Worm (Caenorhabditis elegans) whole organism, L2 larva: ENCODE measurements around the gene F55G11.10.

Experiments used
- C34F6.9 ChIP-seq: fragments of 150-350 bp; optimal IDR thresholded peaks from 2 replicates; lab custom pipeline; 2014; ENCODE audit warnings: missing biosample characterization, missing genetic modification characterization
- F13H6.1 ChIP-seq: sonication (generic microtip); optimal IDR thresholded peaks from 2 replicates; lab custom pipeline; 2016; ENCODE audit warnings: missing genetic modification characterization, missing compliant biosample characterization
- R02D3.7 ChIP-seq: fragments of 150-350 bp; optimal IDR thresholded peaks from 2 replicates; lab custom pipeline; 2014; ENCODE audit warnings: missing biosample characterization, missing genetic modification characterization
- Y55F3AM.14 ChIP-seq: fragments of 200-800 bp; sonication (Bioruptor generic); optimal IDR thresholded peaks from 2 replicates; lab custom pipeline; 2018; ENCODE audit warnings: mild to moderate bottlenecking, missing genetic modification characterization, missing compliant biosample characterization
- ama-1 ChIP-seq: fragments of 150-350 bp; optimal IDR thresholded peaks from 2 replicates; lab custom pipeline; 2018; ENCODE audit warnings: inconsistent platforms
- blmp-1 ChIP-seq: sonication (generic microtip); optimal IDR thresholded peaks from 2 replicates; lab custom pipeline; 2017; ENCODE audit warnings: missing genetic modification characterization, mild to moderate bottlenecking, missing compliant biosample characterization, antibody characterized with exemption, moderate library complexity; ENCODE audit not compliant: insufficient read depth
- ceh-82 ChIP-seq: fragments of 150-350 bp; optimal IDR thresholded peaks from 2 replicates; lab custom pipeline; 2014; ENCODE audit warnings: missing biosample characterization, missing genetic modification characterization
- crh-2 ChIP-seq: sonication (generic microtip); optimal IDR thresholded peaks from 2 replicates; lab custom pipeline; 2017; ENCODE audit warnings: missing biosample characterization, missing genetic modification characterization
- egl-27 ChIP-seq: sonication (generic microtip); optimal IDR thresholded peaks from 3 replicates; lab custom pipeline; 2017; ENCODE audit warnings: missing biosample characterization, missing genetic modification reagents, missing genetic modification characterization
- fos-1 ChIP-seq: fragments of 150-350 bp; optimal IDR thresholded peaks from 2 replicates; lab custom pipeline; 2014; ENCODE audit warnings: missing biosample characterization, missing genetic modification characterization
- gmeb-1 ChIP-seq: fragments of 150-350 bp; optimal IDR thresholded peaks from 2 replicates; lab custom pipeline; 2014; ENCODE audit warnings: missing biosample characterization, missing genetic modification characterization
- lin-13 ChIP-seq: fragments of 150-350 bp; optimal IDR thresholded peaks from 2 replicates; lab custom pipeline; 2014; ENCODE audit warnings: missing biosample characterization, missing genetic modification reagents, missing genetic modification characterization
- lsy-2 ChIP-seq, 2 experiments: fragments of 150-350 bp in 1 of 2; sonication (generic microtip) in 1 of 2; optimal IDR thresholded peaks; 2 replicates each; lab custom pipeline; 2014 to 2017; ENCODE audit warnings: missing biosample characterization in 2 of 2, missing genetic modification characterization in 2 of 2
- mdl-1 ChIP-seq, 2 experiments: fragments of 150-350 bp in 1 of 2; sonication (generic microtip) in 1 of 2; optimal IDR thresholded peaks; 2 replicates each; lab custom pipeline; 2017; ENCODE audit warnings: missing biosample characterization in 2 of 2, missing genetic modification characterization in 2 of 2
- nhr-10 ChIP-seq: sonication (generic microtip); optimal IDR thresholded peaks from 2 replicates; lab custom pipeline; 2017; ENCODE audit warnings: missing biosample characterization, missing genetic modification characterization
- nhr-11 ChIP-seq: fragments of 150-350 bp; optimal IDR thresholded peaks from 2 replicates; lab custom pipeline; 2014; ENCODE audit warnings: missing biosample characterization, missing genetic modification characterization
- nhr-129 ChIP-seq: fragments of 150-350 bp; optimal IDR thresholded peaks from 2 replicates; lab custom pipeline; 2014; ENCODE audit warnings: missing biosample characterization, missing genetic modification characterization
- nhr-21 ChIP-seq: fragments of 150-350 bp; optimal IDR thresholded peaks from 2 replicates; lab custom pipeline; 2014; ENCODE audit warnings: missing biosample characterization, missing genetic modification characterization
- nhr-237 ChIP-seq: fragments of 150-350 bp; optimal IDR thresholded peaks from 2 replicates; lab custom pipeline; 2014; ENCODE audit warnings: missing biosample characterization, missing genetic modification characterization
- nhr-25 ChIP-seq: fragments of 150-350 bp; sonication (generic microtip); optimal IDR thresholded peaks from 3 replicates; lab custom pipeline; 2014; ENCODE audit warnings: missing biosample characterization, missing genetic modification characterization
- nhr-6 ChIP-seq: fragments of 150-350 bp; optimal IDR thresholded peaks from 2 replicates; lab custom pipeline; 2014; ENCODE audit warnings: missing biosample characterization, missing genetic modification characterization
- nhr-77 ChIP-seq: fragments of 150-350 bp; optimal IDR thresholded peaks from 2 replicates; lab custom pipeline; 2014; ENCODE audit warnings: missing biosample characterization, missing genetic modification characterization
- sem-4 ChIP-seq: fragments of 150-350 bp; optimal IDR thresholded peaks from 2 replicates; lab custom pipeline; 2014; ENCODE audit warnings: missing biosample characterization, missing genetic modification reagents, missing genetic modification characterization
- skn-1 ChIP-seq: sonication (generic microtip); optimal IDR thresholded peaks from 2 replicates; lab custom pipeline; 2017; ENCODE audit warnings: missing biosample characterization, missing genetic modification characterization
- sma-9 ChIP-seq, 2 experiments: fragments of 150-350 bp in 1 of 2; sonication (generic microtip) in 1 of 2; optimal IDR thresholded peaks; 2 replicates each; lab custom pipeline; 2014 to 2016; ENCODE audit warnings: missing genetic modification characterization in 2 of 2, mild to moderate bottlenecking in 1 of 2, missing biosample characterization in 1 of 2, missing compliant biosample characterization in 1 of 2, missing genetic modification reagents in 1 of 2, moderate library complexity in 1 of 2
- unc-62 ChIP-seq: fragments of 150-350 bp; optimal IDR thresholded peaks from 2 replicates; lab custom pipeline; 2014; ENCODE audit warnings: missing biosample characterization, missing genetic modification reagents, missing genetic modification characterization
- zag-1 ChIP-seq: fragments of 150-350 bp; optimal IDR thresholded peaks from 2 replicates; lab custom pipeline; 2014; ENCODE audit warnings: missing biosample characterization, missing genetic modification characterization

F55G11.10 gene

DNA sequence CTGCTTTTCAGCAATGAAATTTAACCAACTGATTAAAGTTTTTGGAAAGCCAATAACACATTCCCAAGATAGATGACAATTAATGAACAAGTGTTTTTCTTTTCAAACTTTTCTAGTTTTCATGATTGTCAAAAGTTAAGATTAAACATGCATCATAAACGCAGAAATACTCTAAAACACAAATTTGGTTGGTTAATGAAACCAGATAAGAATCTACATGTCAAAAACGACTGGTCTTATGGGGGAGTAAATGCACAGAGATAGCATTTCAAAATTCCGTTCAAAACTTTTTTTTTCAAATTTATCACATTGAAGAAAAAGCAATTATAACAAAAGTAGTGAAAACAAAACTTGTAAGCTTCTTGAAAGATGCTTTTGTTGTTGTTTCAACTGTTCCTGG is 44.9 kb upstream of the F55G11.10 start:
- TF ChIP-seq crh-2 (tag; lab: Kevin White, UChicago) (no peak), fos-1 (tag; lab: Kevin White, UChicago) (peak; percentile 55)

ce11 chrIV:12906529-12906928 is 42.0 kb upstream of the F55G11.10 start, which contains the start of gene K08D8.3:
Gene K08D8.3 (minus strand): TSS chrIV:12906659.
- TF ChIP-seq sma-9 (GFP tag; optimal IDR thresholded peaks at IDR 0.05; lab: Kevin White, UChicago) (peak; percentile 32), sma-9 (tag; optimal IDR thresholded peaks at IDR 0.05; lab: Kevin White, UChicago) (no peak), skn-1 (tag; lab: Kevin White, UChicago) (peak; percentile 89), nhr-6 (no peak), fos-1 (tag; lab: Kevin White, UChicago) (peak; percentile 89)

DNA sequence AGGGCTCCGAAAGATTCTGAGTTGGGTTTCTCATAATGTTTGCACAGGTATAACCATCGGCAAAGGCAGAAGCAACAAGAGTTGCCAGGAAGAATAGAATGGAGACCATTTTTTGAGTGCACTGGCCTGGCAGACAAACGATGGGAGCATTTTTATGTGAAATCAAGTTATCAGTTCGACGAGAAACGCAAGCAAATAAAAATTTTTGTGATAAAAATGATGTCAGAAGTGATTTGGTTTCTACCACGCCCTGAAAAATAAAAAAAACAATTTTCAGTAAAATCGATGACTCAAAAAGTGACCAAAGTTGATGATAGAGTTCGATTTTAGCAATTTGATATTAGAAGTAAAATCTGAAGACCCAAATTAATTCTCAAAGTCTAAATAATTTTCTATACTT is 38.7 kb upstream of the F55G11.10 start, which contains the start of gene K08D8.4:
TSS of gene K08D8.4 (minus strand) at position 128 of the 400 bp plus-strand sequence.
- TF ChIP-seq egl-27 (tag; lab: Kevin White, UChicago) = no peak
- peak; percentile 86 for TF ChIP-seq fos-1 (tag; lab: Kevin White, UChicago)
- TF ChIP-seq, all 48 proteins: peak for 1

ce11 chrIV:12911990-12912389 is 36.6 kb upstream of the F55G11.10 start, which contains the start of gene K08D8.5:
Gene K08D8.5 (minus strand): TSS chrIV:12912129.
- peak; percentile 79 for TF ChIP-seq fos-1 (tag; lab: Kevin White, UChicago)
- no peak for TF ChIP-seq blmp-1 (tag; lab: Kevin White, UChicago)
- TF ChIP-seq sma-9 (GFP tag; optimal IDR thresholded peaks at IDR 0.05; lab: Kevin White, UChicago) = peak; percentile 51
- no peak for TF ChIP-seq sma-9 (tag; optimal IDR thresholded peaks at IDR 0.05; lab: Kevin White, UChicago)

DNA sequence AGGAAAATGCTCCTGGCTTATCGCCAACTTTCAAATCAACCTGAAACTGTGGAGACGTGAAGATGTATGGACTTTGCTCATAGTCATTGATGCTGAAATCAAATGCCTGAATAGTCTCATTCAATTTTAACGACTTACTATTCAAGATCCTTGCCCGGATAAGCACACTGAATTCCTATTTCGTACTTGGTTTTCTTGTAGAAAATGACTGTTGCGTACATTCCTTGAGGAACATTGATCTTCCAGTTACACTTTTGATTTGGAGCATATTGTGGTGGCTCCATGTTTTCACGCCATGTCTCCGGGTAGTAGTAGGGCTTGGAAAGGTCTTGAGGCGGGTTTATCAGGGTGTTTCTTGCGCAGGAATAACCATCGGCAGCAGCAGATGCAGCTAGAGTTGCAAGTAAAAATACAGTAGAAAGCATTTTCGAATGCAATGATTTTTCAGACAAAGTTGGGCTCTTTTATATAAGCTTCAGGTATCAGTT is 34.0 kb upstream of the F55G11.10 start, which contains the start of gene irg-6:
TSS of gene irg-6 (minus strand) at position 438 of the 488 bp plus-strand sequence.
- TF ChIP-seq Y55F3AM.14 = no peak
- TF ChIP-seq lin-13 (GFP tag; lab: Kevin White, UChicago) = no peak
- no peak for TF ChIP-seq skn-1 (tag; lab: Kevin White, UChicago)
- TF ChIP-seq nhr-237 (tag; lab: Kevin White, UChicago) = no peak
- TF ChIP-seq blmp-1 (tag; lab: Kevin White, UChicago) = no peak
- no peak for TF ChIP-seq nhr-10
- no peak for TF ChIP-seq sma-9 (GFP tag; optimal IDR thresholded peaks at IDR 0.05; lab: Kevin White, UChicago)
- no peak for TF ChIP-seq sma-9 (tag; optimal IDR thresholded peaks at IDR 0.05; lab: Kevin White, UChicago)
- no peak for TF ChIP-seq zag-1
- TF ChIP-seq nhr-77 (tag; lab: Kevin White, UChicago) = no peak
- no peak for TF ChIP-seq gmeb-1 (tag; lab: Kevin White, UChicago)
- no peak for TF ChIP-seq lsy-2 (tag; optimal IDR thresholded peaks at IDR 0.05; lab: Kevin White, UChicago)
- TF ChIP-seq unc-62 (GFP tag; lab: Kevin White, UChicago) = no peak
- no peak for TF ChIP-seq nhr-6
- no peak for TF ChIP-seq F13H6.1 (tag; lab: Kevin White, UChicago)
- no peak for TF ChIP-seq C34F6.9 (tag; lab: Kevin White, UChicago)
- TF ChIP-seq nhr-11 (tag; lab: Kevin White, UChicago) = no peak
- TF ChIP-seq egl-27 (tag; lab: Kevin White, UChicago) = no peak

DNA sequence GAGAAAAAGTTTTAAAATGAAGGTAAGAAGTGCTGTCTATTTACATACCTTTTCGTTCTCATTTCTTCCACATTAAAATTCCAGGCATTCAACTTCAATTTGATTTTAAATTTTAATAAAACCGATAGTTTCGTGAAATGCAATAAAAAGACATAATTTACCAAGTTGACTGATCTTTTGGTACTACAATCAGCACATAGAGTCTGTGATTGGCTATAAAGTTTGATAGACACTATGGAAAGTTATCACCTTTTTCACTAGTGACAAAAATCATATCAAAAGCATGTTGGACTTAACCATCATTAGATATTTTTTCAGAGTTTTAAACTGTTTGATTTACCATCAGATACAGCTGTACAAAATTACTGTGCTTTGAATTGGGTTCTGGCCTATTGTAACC is 33.1 kb upstream of the F55G11.10 start, which contains the start of gene srz-15:
TSS of gene srz-15 (plus strand) at position 301 of the 400 bp plus-strand sequence.
- TF ChIP-seq nhr-21 (tag; lab: Kevin White, UChicago) = no peak

DNA sequence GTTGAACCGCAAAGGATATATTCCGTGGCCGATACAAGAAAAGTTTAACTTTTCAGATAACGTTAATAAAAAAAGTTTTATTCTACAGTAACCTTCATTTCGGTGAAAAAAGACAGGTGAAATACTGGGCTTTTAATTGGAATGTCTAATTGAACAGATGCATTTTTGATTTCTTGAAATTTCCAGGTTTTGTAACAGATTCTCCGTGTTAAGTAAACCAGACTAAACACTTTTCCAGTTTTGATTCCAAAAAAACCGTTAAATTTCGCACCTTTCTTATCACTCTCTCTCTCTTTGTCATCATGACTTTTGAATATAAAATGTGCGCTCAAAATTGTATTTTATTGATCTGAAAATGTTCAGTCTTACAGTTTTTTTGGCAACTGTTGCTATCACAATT is 30.3 kb upstream of the F55G11.10 start, which contains the start of gene C32H11.3:
TSS of gene C32H11.3 (plus strand) at position 301 of the 400 bp plus-strand sequence.
- TF ChIP-seq ceh-82 (tag; lab: Kevin White, UChicago) (no peak), nhr-129 (tag; lab: Kevin White, UChicago) (no peak), R02D3.7 (tag; lab: Kevin White, UChicago) (no peak), F13H6.1 (tag; lab: Kevin White, UChicago) (no peak), nhr-6 (no peak), nhr-25 (no peak), C34F6.9 (tag; lab: Kevin White, UChicago) (no peak), blmp-1 (tag; lab: Kevin White, UChicago) (no peak), crh-2 (tag; lab: Kevin White, UChicago) (no peak), zag-1 (no peak), nhr-77 (tag; lab: Kevin White, UChicago) (no peak), egl-27 (tag; lab: Kevin White, UChicago) (no peak), mdl-1 (tag; optimal IDR thresholded peaks at IDR 0.05; lab: Kevin White, UChicago) (no peak), sem-4 (tag; lab: Kevin White, UChicago) (no peak), ama-1 (lab: Kevin White, UChicago) (no peak), gmeb-1 (tag; lab: Kevin White, UChicago) (no peak)
